Worm (Caenorhabditis elegans) whole organism, L1 larva: Measurements from ENCODE around the gene spds-1.

ENCODE experiments used
- F16B12.6 ChIP-seq: fragments of 150-350 bp; optimal IDR thresholded peaks from 2 replicates; lab custom pipeline; 2014; ENCODE audit warnings: missing biosample characterization, missing genetic modification characterization
- ama-1 ChIP-seq: fragments of 150-350 bp; optimal IDR thresholded peaks from 2 replicates; lab custom pipeline; 2014
- lin-15B ChIP-seq: fragments of 150-350 bp; sonication (generic microtip); optimal IDR thresholded peaks from 3 replicates; lab custom pipeline; 2014; ENCODE audit warnings: missing biosample characterization, missing genetic modification characterization
- lin-39 ChIP-seq: fragments of 150-350 bp; optimal IDR thresholded peaks from 2 replicates; lab custom pipeline; 2014; ENCODE audit warnings: missing biosample characterization, missing genetic modification reagents, missing genetic modification characterization
- lir-3 ChIP-seq: sonication (generic microtip); optimal IDR thresholded peaks from 2 replicates; lab custom pipeline; 2016; ENCODE audit warnings: mild to moderate bottlenecking, missing genetic modification characterization, moderate library complexity, missing compliant biosample characterization; ENCODE audit not compliant: poor library complexity
- nhr-237 ChIP-seq: fragments of 150-350 bp; optimal IDR thresholded peaks from 2 replicates; lab custom pipeline; 2014; ENCODE audit warnings: missing biosample characterization, missing genetic modification characterization
- nhr-90 ChIP-seq: sonication (generic microtip); optimal IDR thresholded peaks from 2 replicates; lab custom pipeline; 2016; ENCODE audit warnings: mild to moderate bottlenecking, missing genetic modification characterization, missing compliant biosample characterization; ENCODE audit not compliant: poor library complexity
- tbx-2 ChIP-seq: sonication (generic microtip); optimal IDR thresholded peaks from 2 replicates; lab custom pipeline; 2016; ENCODE audit warnings: missing genetic modification characterization, missing compliant biosample characterization
- zag-1 ChIP-seq: fragments of 150-350 bp; optimal IDR thresholded peaks from 2 replicates; lab custom pipeline; 2014; ENCODE audit warnings: missing biosample characterization, missing genetic modification characterization
- ztf-11 ChIP-seq, 2 experiments: sonication (generic microtip); optimal IDR thresholded peaks; 2 replicates each; lab custom pipeline; 2016 to 2017; ENCODE audit warnings: missing genetic modification characterization in 2 of 2, missing biosample characterization in 1 of 2, missing compliant biosample characterization in 1 of 2

DNA sequence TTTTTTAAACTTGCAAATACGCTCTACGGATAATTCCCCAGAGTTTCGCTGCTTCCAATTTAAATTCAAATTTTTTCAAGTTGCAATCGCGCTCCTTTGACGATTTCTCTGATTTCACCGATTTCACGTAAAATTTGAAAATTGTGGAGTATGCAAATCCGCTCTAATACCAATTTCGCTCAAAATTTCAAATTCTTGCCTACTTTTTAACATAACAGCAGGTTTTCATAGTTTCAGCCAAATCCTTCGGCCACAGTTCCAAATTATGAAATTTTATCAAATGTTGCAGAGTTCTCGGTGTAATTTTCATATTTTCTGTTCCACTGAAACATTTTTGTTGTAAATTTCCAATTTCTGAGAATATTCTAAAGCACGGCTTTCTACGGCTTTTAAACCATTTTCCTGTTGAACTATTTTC lies 18.9 kb upstream of the spds-1 start, which contains the start of gene alkb-7:
- TF ChIP-seq F16B12.6 (no peak), lin-15B (tag; lab: Kevin White, UChicago) (no peak), nhr-90 (tag; lab: Kevin White, UChicago) (no peak), tbx-2 (no peak), nhr-237 (tag; lab: Kevin White, UChicago) (no peak), ztf-11 (tag; optimal IDR thresholded peaks at IDR 0.05; lab: Kevin White, UChicago) (no peak), lir-3 (tag; lab: Kevin White, UChicago) (no peak), ama-1 (no peak), lin-39 (tag; lab: Kevin White, UChicago) (no peak), zag-1 (tag; lab: Kevin White, UChicago) (no peak)
